Worm (Caenorhabditis elegans): ENCODE results near the gene C49F8.3.

C49F8.3 gene

ce11 chrX:13399221-13399620 is 11.9 kb upstream of the C49F8.3 start, which contains the start of gene F02C12.2:
TSS of gene F02C12.2 (minus strand) at chrX:13399321.
- no peak for TF ChIP-seq hnd-1 (tag; optimal IDR thresholded peaks at IDR 0.05)
- no peak for TF ChIP-seq tbx-11 (GFP tag; IDR thresholded peaks at IDR 0.05)
- TF ChIP-seq ceh-13 (GFP tag; optimal IDR thresholded peaks at IDR 0.05) = no peak
- no peak for TF ChIP-seq B0310.2 (tag; optimal IDR thresholded peaks at IDR 0.05)
- no peak for TF ChIP-seq F13C5.2 (tag; optimal IDR thresholded peaks at IDR 0.05)
- no peak for TF ChIP-seq sea-1 (GFP tag; conservative IDR thresholded peaks at IDR 0.05)
- TF ChIP-seq aly-1 (tag; optimal IDR thresholded peaks at IDR 0.05) = no peak
- TF ChIP-seq pes-1 (GFP tag; IDR thresholded peaks at IDR 0.05) = no peak
- no peak for TF ChIP-seq hmg-4 (GFP tag; optimal IDR thresholded peaks at IDR 0.05)
- no peak for TF ChIP-seq scrt-1 (GFP tag; IDR thresholded peaks at IDR 0.05)
- TF ChIP-seq ets-7 (tag; optimal IDR thresholded peaks at IDR 0.05) = no peak
- TF ChIP-seq tra-4 (tag; optimal IDR thresholded peaks at IDR 0.05) = no peak
- TF ChIP-seq ceh-36 (tag; optimal IDR thresholded peaks at IDR 0.05) = no peak

ce11 chrX:13396550-13397023 is 9.2 kb upstream of the C49F8.3 start, which contains the start of gene F02C12.3:
TSS of gene F02C12.3 (plus strand) at chrX:13396973.
- TF ChIP-seq F13C5.2 (tag; optimal IDR thresholded peaks at IDR 0.05) (peak; percentile 6), hmg-4 (GFP tag; optimal IDR thresholded peaks at IDR 0.05) (no peak), ceh-13 (GFP tag; optimal IDR thresholded peaks at IDR 0.05) (no peak), ceh-36 (tag; optimal IDR thresholded peaks at IDR 0.05) (no peak), pes-1 (GFP tag; IDR thresholded peaks at IDR 0.05) (no peak), sea-1 (GFP tag; conservative IDR thresholded peaks at IDR 0.05) (no peak)

- TF ChIP-seq ama-1 (optimal IDR thresholded peaks at IDR 0.05) (no peak), tra-4 (tag; optimal IDR thresholded peaks at IDR 0.05) (no peak), aly-1 (tag; optimal IDR thresholded peaks at IDR 0.05) (no peak)
Measured at ce11 chrX:13394971-13395370, 7.6 kb upstream of the C49F8.3 start, which contains the start of gene irld-2. TSS of gene irld-2 (minus strand) at chrX:13395071.

- TF ChIP-seq tbx-11 (GFP tag; IDR thresholded peaks at IDR 0.05) (no peak), pes-1 (GFP tag; IDR thresholded peaks at IDR 0.05) (no peak), ama-1 (optimal IDR thresholded peaks at IDR 0.05) (no peak), hmg-4 (GFP tag; optimal IDR thresholded peaks at IDR 0.05) (no peak), hnd-1 (tag; optimal IDR thresholded peaks at IDR 0.05) (no peak), ceh-13 (GFP tag; optimal IDR thresholded peaks at IDR 0.05) (no peak), flt-1 (GFP tag; IDR thresholded peaks at IDR 0.05) (no peak), ceh-36 (tag; optimal IDR thresholded peaks at IDR 0.05) (no peak), scrt-1 (GFP tag; IDR thresholded peaks at IDR 0.05) (no peak), sea-1 (GFP tag; conservative IDR thresholded peaks at IDR 0.05) (no peak), F13C5.2 (tag; optimal IDR thresholded peaks at IDR 0.05) (no peak)
Measured at ce11 chrX:13388829-13389228, 1.5 kb upstream of the C49F8.3 start.

- TF ChIP-seq ets-7 (tag; optimal IDR thresholded peaks at IDR 0.05) (no peak), B0310.2 (tag; optimal IDR thresholded peaks at IDR 0.05) (no peak), hmbx-1 (tag; optimal IDR thresholded peaks at IDR 0.05) (no peak), ceh-13 (GFP tag; optimal IDR thresholded peaks at IDR 0.05) (no peak), ceh-36 (tag; optimal IDR thresholded peaks at IDR 0.05) (no peak), F13C5.2 (tag; optimal IDR thresholded peaks at IDR 0.05) (no peak), ama-1 (optimal IDR thresholded peaks at IDR 0.05) (no peak), flt-1 (GFP tag; IDR thresholded peaks at IDR 0.05) (no peak)
Measured at ce11 chrX:13384743-13385142, 2.6 kb downstream of the C49F8.3 start.

ce11 chrX:13383273-13383672 is 4.1 kb downstream of the C49F8.3 start:
- TF ChIP-seq ama-1 (optimal IDR thresholded peaks at IDR 0.05) (no peak), tra-4 (tag; optimal IDR thresholded peaks at IDR 0.05) (no peak), hmg-4 (GFP tag; optimal IDR thresholded peaks at IDR 0.05) (no peak), scrt-1 (GFP tag; IDR thresholded peaks at IDR 0.05) (no peak), B0310.2 (tag; optimal IDR thresholded peaks at IDR 0.05) (no peak), tbx-37 (GFP tag; conservative IDR thresholded peaks at IDR 0.05) (no peak), hnd-1 (tag; optimal IDR thresholded peaks at IDR 0.05) (no peak), tbx-11 (GFP tag; IDR thresholded peaks at IDR 0.05) (no peak), ets-7 (tag; optimal IDR thresholded peaks at IDR 0.05) (no peak), hmbx-1 (tag; optimal IDR thresholded peaks at IDR 0.05) (no peak), sea-1 (GFP tag; conservative IDR thresholded peaks at IDR 0.05) (no peak), ceh-36 (tag; optimal IDR thresholded peaks at IDR 0.05) (no peak), ceh-13 (GFP tag; optimal IDR thresholded peaks at IDR 0.05) (no peak), F13C5.2 (tag; optimal IDR thresholded peaks at IDR 0.05) (no peak), pes-1 (GFP tag; IDR thresholded peaks at IDR 0.05) (no peak)

- no peak for TF ChIP-seq aly-1 (tag; optimal IDR thresholded peaks at IDR 0.05)
- no peak for TF ChIP-seq pes-1 (GFP tag; IDR thresholded peaks at IDR 0.05)
- TF ChIP-seq flt-1 (GFP tag; IDR thresholded peaks at IDR 0.05) = no peak
- TF ChIP-seq hmbx-1 (tag; optimal IDR thresholded peaks at IDR 0.05) = no peak
- no peak for TF ChIP-seq scrt-1 (GFP tag; IDR thresholded peaks at IDR 0.05)
- no peak for TF ChIP-seq ceh-36 (tag; optimal IDR thresholded peaks at IDR 0.05)
- no peak for TF ChIP-seq sea-1 (GFP tag; conservative IDR thresholded peaks at IDR 0.05)
- TF ChIP-seq hnd-1 (tag; optimal IDR thresholded peaks at IDR 0.05) = no peak
- no peak for TF ChIP-seq F13C5.2 (tag; optimal IDR thresholded peaks at IDR 0.05)
- no peak for TF ChIP-seq ets-7 (tag; optimal IDR thresholded peaks at IDR 0.05)
- no peak for TF ChIP-seq B0310.2 (tag; optimal IDR thresholded peaks at IDR 0.05)
Measured at ce11 chrX:13380988-13381742, 6.2 kb downstream of the C49F8.3 start.

ce11 chrX:13379072-13379471 is 8.3 kb downstream of the C49F8.3 start:
- TF ChIP-seq tbx-11 (GFP tag; IDR thresholded peaks at IDR 0.05) (no peak), tra-4 (tag; optimal IDR thresholded peaks at IDR 0.05) (no peak), ama-1 (optimal IDR thresholded peaks at IDR 0.05) (no peak), flt-1 (GFP tag; IDR thresholded peaks at IDR 0.05) (no peak), ceh-13 (GFP tag; optimal IDR thresholded peaks at IDR 0.05) (no peak), scrt-1 (GFP tag; IDR thresholded peaks at IDR 0.05) (no peak), ceh-36 (tag; optimal IDR thresholded peaks at IDR 0.05) (no peak), tbx-37 (GFP tag; conservative IDR thresholded peaks at IDR 0.05) (no peak), B0310.2 (tag; optimal IDR thresholded peaks at IDR 0.05) (no peak), ets-7 (tag; optimal IDR thresholded peaks at IDR 0.05) (no peak), aly-1 (tag; optimal IDR thresholded peaks at IDR 0.05) (no peak)

Data from whole organism, early embryonic.